Fruit fly (Drosophila melanogaster) whole organism, pupa: Measurements from ENCODE around the gene mRpS33.

Experiments
- CG10348 ChIP-seq: fragments of 200-800 bp; sonication (Bioruptor generic); IDR thresholded peaks from 2 replicates; pipeline ENCODE4 v1.3.6; 2022; ENCODE audit warnings: missing biosample characterization, missing genetic modification characterization
- CG12605 ChIP-seq: fragments of 200-800 bp; sonication (Bioruptor generic); IDR thresholded peaks from 2 replicates; pipeline ENCODE4 v1.3.6; 2022; ENCODE audit warnings: missing biosample characterization, missing genetic modification characterization
- CG13204 ChIP-seq: fragments of 200-800 bp; sonication (Bioruptor generic); optimal IDR thresholded peaks from 2 replicates; lab custom pipeline; 2018; ENCODE audit warnings: missing biosample characterization, mild to moderate bottlenecking, missing genetic modification characterization, moderate library complexity
- CG14655 ChIP-seq: fragments of 200-800 bp; sonication (Bioruptor generic); optimal IDR thresholded peaks from 3 replicates; lab custom pipeline; 2017; ENCODE audit warnings: mild to moderate bottlenecking, missing biosample characterization, missing genetic modification reagents, missing genetic modification characterization
- CG32121 ChIP-seq: fragments of 200-800 bp; sonication (Bioruptor generic); IDR thresholded peaks from 2 replicates; pipeline ENCODE4 v1.3.6; 2022; ENCODE audit warnings: missing biosample characterization, missing genetic modification characterization
- D1 ChIP-seq: fragments of 200-800 bp; sonication (Bioruptor generic); optimal IDR thresholded peaks from 2 replicates; lab custom pipeline; 2018; ENCODE audit warnings: missing biosample characterization, mild to moderate bottlenecking, missing genetic modification characterization, moderate library complexity
- Ets98B ChIP-seq: fragments of 200-800 bp; sonication (Bioruptor generic); IDR thresholded peaks from 2 replicates; pipeline ENCODE4 v1.3.6; 2022; ENCODE audit warnings: missing biosample characterization, missing genetic modification characterization
- Pif1A ChIP-seq: fragments of 200-800 bp; sonication (Bioruptor generic); optimal IDR thresholded peaks from 3 replicates; lab custom pipeline; 2016; ENCODE audit warnings: missing biosample characterization, missing genetic modification characterization
- Snoo ChIP-seq: fragments of 200-800 bp; sonication (Bioruptor generic); optimal IDR thresholded peaks from 3 replicates; lab custom pipeline; 2017; ENCODE audit warnings: missing biosample characterization, mild to moderate bottlenecking, missing genetic modification characterization, inconsistent platforms
- rn ChIP-seq: fragments of 200-800 bp; sonication (Bioruptor generic); IDR thresholded peaks from 2 replicates; pipeline ENCODE4 v1.3.6; 2022; ENCODE audit warnings: missing biosample characterization, missing genetic modification characterization

DNA sequence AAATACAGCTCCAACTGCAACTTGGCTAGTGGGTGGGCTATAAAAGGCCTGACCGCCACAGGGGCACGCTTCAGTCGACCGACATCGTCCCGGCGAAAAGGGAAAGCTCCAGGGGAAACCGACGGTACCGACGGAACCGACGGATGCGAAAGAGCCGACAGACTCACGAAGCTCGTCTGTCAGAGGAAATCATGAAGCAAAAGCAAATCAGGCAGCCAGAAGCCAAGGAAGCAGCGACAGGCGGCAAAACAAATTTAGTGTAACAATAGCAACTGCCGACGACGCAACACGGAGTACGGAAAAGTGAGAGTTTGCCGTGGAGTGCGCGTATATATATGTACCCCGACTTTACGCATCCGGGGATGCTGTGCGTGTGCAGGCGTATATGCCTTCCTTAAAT is 40.6 kb upstream of the mRpS33 start, which contains the start of gene Gyc89Db:
- TF ChIP-seq Snoo: no peak
- no peak for TF ChIP-seq CG10348 (GFP tag; lab: Robert Waterston, UW)
- no peak for TF ChIP-seq D1 (tag; lab: Kevin White, UChicago)
- TF ChIP-seq CG13204: no peak
- TF ChIP-seq CG14655 (GFP tag; lab: Kevin White, UChicago): no peak
- TF ChIP-seq Pif1A (GFP tag; lab: Kevin White, UChicago): no peak
- no peak for TF ChIP-seq CG32121 (GFP tag; lab: Robert Waterston, UW)
- TF ChIP-seq Ets98B (GFP tag; lab: Robert Waterston, UW): no peak
- no peak for TF ChIP-seq CG12605
- TF ChIP-seq rn (GFP tag; lab: Robert Waterston, UW): no peak
